Worm (Caenorhabditis elegans): Measurements from ENCODE around the gene lov-1.

Gene lov-1

ce11 chrII:10093120-10093519, 28.5 kb downstream of the lov-1 start:
- TF ChIP-seq ref-1 (GFP tag; conservative IDR thresholded peaks at IDR 0.05) (no peak), T22C8.4 (GFP tag; IDR thresholded peaks at IDR 0.05) (no peak), flt-1 (GFP tag; IDR thresholded peaks at IDR 0.05) (no peak), med-1 (GFP tag; optimal IDR thresholded peaks at IDR 0.05; ENCODE audit: insufficient read depth) (no peak), ztf-29 (GFP tag; IDR thresholded peaks at IDR 0.05) (no peak)

- TF ChIP-seq flt-1 (GFP tag; IDR thresholded peaks at IDR 0.05): no peak
- no peak for TF ChIP-seq T22C8.4 (GFP tag; IDR thresholded peaks at IDR 0.05)
- TF ChIP-seq tab-1 (GFP tag; IDR thresholded peaks at IDR 0.05): no peak
- no peak for TF ChIP-seq ztf-23 (GFP tag; IDR thresholded peaks at IDR 0.05)
- no peak for TF ChIP-seq ztf-29 (GFP tag; IDR thresholded peaks at IDR 0.05)
- no peak for TF ChIP-seq ref-1 (GFP tag; conservative IDR thresholded peaks at IDR 0.05)
- no peak for TF ChIP-seq cog-1 (tag; optimal IDR thresholded peaks at IDR 0.05)
- no peak for TF ChIP-seq klf-2 (GFP tag; conservative IDR thresholded peaks at IDR 0.05)
- TF ChIP-seq med-1 (GFP tag; optimal IDR thresholded peaks at IDR 0.05; ENCODE audit: insufficient read depth): no peak
Measured at ce11 chrII:10084482-10084881, 37.1 kb downstream of the lov-1 start.

- TF ChIP-seq ref-1 (GFP tag; conservative IDR thresholded peaks at IDR 0.05) (no peak), flt-1 (GFP tag; IDR thresholded peaks at IDR 0.05) (peak; percentile 46; the same call in 1 of the 2 replicates), ztf-29 (GFP tag; IDR thresholded peaks at IDR 0.05) (no peak), T22C8.4 (GFP tag; IDR thresholded peaks at IDR 0.05) (no peak), ztf-23 (GFP tag; IDR thresholded peaks at IDR 0.05) (no peak), med-1 (GFP tag; optimal IDR thresholded peaks at IDR 0.05; ENCODE audit: insufficient read depth) (no peak), klf-2 (GFP tag; conservative IDR thresholded peaks at IDR 0.05) (no peak)
Measured at ce11 chrII:10075794-10076193, 45.8 kb downstream of the lov-1 start.

ce11 chrII:10073986-10074385, 47.6 kb downstream of the lov-1 start:
- no peak for TF ChIP-seq flt-1 (GFP tag; IDR thresholded peaks at IDR 0.05)
- TF ChIP-seq ztf-23 (GFP tag; IDR thresholded peaks at IDR 0.05): no peak
- TF ChIP-seq T22C8.4 (GFP tag; IDR thresholded peaks at IDR 0.05): no peak
- no peak for TF ChIP-seq ztf-29 (GFP tag; IDR thresholded peaks at IDR 0.05)
- no peak for TF ChIP-seq klf-2 (GFP tag; conservative IDR thresholded peaks at IDR 0.05)
- TF ChIP-seq tab-1 (GFP tag; IDR thresholded peaks at IDR 0.05): no peak
- TF ChIP-seq cog-1 (tag; optimal IDR thresholded peaks at IDR 0.05): no peak
- no peak for TF ChIP-seq med-1 (GFP tag; optimal IDR thresholded peaks at IDR 0.05; ENCODE audit: insufficient read depth)
- TF ChIP-seq ref-1 (GFP tag; conservative IDR thresholded peaks at IDR 0.05): no peak

- no peak for TF ChIP-seq tab-1 (GFP tag; IDR thresholded peaks at IDR 0.05)
- no peak for TF ChIP-seq med-1 (GFP tag; optimal IDR thresholded peaks at IDR 0.05; ENCODE audit: insufficient read depth)
- no peak for TF ChIP-seq klf-2 (GFP tag; conservative IDR thresholded peaks at IDR 0.05)
- TF ChIP-seq ztf-29 (GFP tag; IDR thresholded peaks at IDR 0.05): no peak
- TF ChIP-seq flt-1 (GFP tag; IDR thresholded peaks at IDR 0.05): no peak
- no peak for TF ChIP-seq T22C8.4 (GFP tag; IDR thresholded peaks at IDR 0.05)
- TF ChIP-seq ref-1 (GFP tag; conservative IDR thresholded peaks at IDR 0.05): no peak
- TF ChIP-seq cog-1 (tag; optimal IDR thresholded peaks at IDR 0.05): no peak
Measured at ce11 chrII:10067817-10068216, 53.8 kb downstream of the lov-1 start, which contains the start of gene die-1. Gene die-1, minus strand, starts transcription at chrII:10067917.

ce11 chrII:10065472-10065871, 56.2 kb downstream of the lov-1 start:
- TF ChIP-seq cog-1 (tag; optimal IDR thresholded peaks at IDR 0.05) (peak; percentile 41), flt-1 (GFP tag; IDR thresholded peaks at IDR 0.05) (peak; percentile 69; the same call in 1 of the 2 replicates), ztf-29 (GFP tag; IDR thresholded peaks at IDR 0.05) (0 out of 2 replicates have a peak, but pooled peaks have one; percentile 22), tab-1 (GFP tag; IDR thresholded peaks at IDR 0.05) (peak; percentile 36; the same call in 1 of the 2 replicates), klf-2 (GFP tag; conservative IDR thresholded peaks at IDR 0.05) (no peak), med-1 (GFP tag; optimal IDR thresholded peaks at IDR 0.05; ENCODE audit: insufficient read depth) (no peak), T22C8.4 (GFP tag; IDR thresholded peaks at IDR 0.05) (no peak), ztf-23 (GFP tag; IDR thresholded peaks at IDR 0.05) (peak; percentile 46; the same call in 1 of the 2 replicates), ref-1 (GFP tag; conservative IDR thresholded peaks at IDR 0.05) (no peak)

ce11 chrII:10060508-10060907, 61.1 kb downstream of the lov-1 start, which contains the start of gene stg-1:
Gene stg-1, minus strand, starts transcription at chrII:10060660.
- TF ChIP-seq T22C8.4 (GFP tag; IDR thresholded peaks at IDR 0.05) (no peak), tab-1 (GFP tag; IDR thresholded peaks at IDR 0.05) (no peak), ztf-29 (GFP tag; IDR thresholded peaks at IDR 0.05) (no peak), cog-1 (tag; optimal IDR thresholded peaks at IDR 0.05) (no peak)

Measured in whole organism, midembryonic.